Worm (Caenorhabditis elegans): ENCODE results near the gene srx-115.

- TF ChIP-seq snpc-4 (tag; optimal IDR thresholded peaks at IDR 0.05) (no peak), egl-27 (tag; optimal IDR thresholded peaks at IDR 0.05) (no peak), nhr-25 (tag; optimal IDR thresholded peaks at IDR 0.05) (no peak), ztf-11 (tag; optimal IDR thresholded peaks at IDR 0.05) (no peak), nhr-12 (tag; optimal IDR thresholded peaks at IDR 0.05) (no peak)
These were observed 17.0 kb upstream of the srx-115 start, which contains the start of gene B0507.4 for ce11 chrV:8754670-8755069.

Measured in whole organism, L3 larva.